Fruit fly (Drosophila melanogaster): ENCODE data around the gene Spase22-23.
A peak's percentile ranks its signal among the peaks of the same experiment; 100 is the strongest.

Gene Spase22-23

dm6 chr3R:24221334-24222302, 8.2 kb downstream of the Spase22-23 start, which contains the start of gene twin (continued):
- TF ChIP-seq sens-2 (GFP tag; IDR thresholded peaks at IDR 0.05) (no peak), Bgb (GFP tag; IDR thresholded peaks at IDR 0.05; ENCODE audit: partially characterized antibody) (peak; percentile 55; the same call in 1 of the 2 replicates), CG34422 (GFP tag; IDR thresholded peaks at IDR 0.05) (peak; percentile 56; the same call in 2 of the 3 replicates), tgo (GFP tag; IDR thresholded peaks at IDR 0.05) (peak; percentile 15; the same call in 1 of the 3 replicates), nerfin-2 (GFP tag; IDR thresholded peaks at IDR 0.05; ENCODE audit: partially characterized antibody) (no peak), seq (GFP tag; IDR thresholded peaks at IDR 0.05) (no peak), repo (GFP tag; optimal IDR thresholded peaks at IDR 0.05) (no peak), kah (GFP tag; optimal IDR thresholded peaks at IDR 0.05) (no peak), tup (GFP tag; optimal IDR thresholded peaks at IDR 0.05) (no peak), hb (GFP tag; IDR thresholded peaks at IDR 0.05; ENCODE audit: partially characterized antibody) (no peak), caup (GFP tag; optimal IDR thresholded peaks at IDR 0.05; ENCODE audit: severe bottlenecking) (peak; percentile 22), ems (GFP tag; optimal IDR thresholded peaks at IDR 0.05) (peak; percentile 70), abd-A (tag; optimal IDR thresholded peaks at IDR 0.05) (no peak), nmo (GFP tag; optimal IDR thresholded peaks at IDR 0.05) (peak; percentile 75), CG15514 (GFP tag; optimal IDR thresholded peaks at IDR 0.05) (peak; percentile 67), Hr39 (optimal IDR thresholded peaks at IDR 0.05) (no peak), CG14710 (tag; optimal IDR thresholded peaks at IDR 0.05) (peak; percentile 70), en (GFP tag; optimal IDR thresholded peaks at IDR 0.05) (no peak), Drgx (GFP tag; IDR thresholded peaks at IDR 0.05) (no peak), vnd (GFP tag; IDR thresholded peaks at IDR 0.05; ENCODE audit: partially characterized antibody) (peak; percentile 65), E2f2 (GFP tag; IDR thresholded peaks at IDR 0.05) (peak; percentile 83), hkb (optimal IDR thresholded peaks at IDR 0.05) (peak; percentile 39), hkb (GFP tag; IDR thresholded peaks at IDR 0.05) (peak; percentile 59), CG9727 (GFP tag; optimal IDR thresholded peaks at IDR 0.05) (peak; percentile 34), CG9876 (GFP tag; optimal IDR thresholded peaks at IDR 0.05) (peak; percentile 10), stc (GFP tag; IDR thresholded peaks at IDR 0.05) (no peak; the same call in 1 of the 2 replicates), CG13424 (tag; optimal IDR thresholded peaks at IDR 0.05) (peak; percentile 77), HLHmδ (GFP tag; optimal IDR thresholded peaks at IDR 0.05) (no peak), D19A (tag; optimal IDR thresholded peaks at IDR 0.05) (peak; percentile 39), CG9609 (GFP tag; optimal IDR thresholded peaks at IDR 0.05) (peak; percentile 59), CG1602 (GFP tag; optimal IDR thresholded peaks at IDR 0.05) (peak; percentile 57), CG12744 (GFP tag; optimal IDR thresholded peaks at IDR 0.05) (peak; percentile 4), jing (GFP tag; optimal IDR thresholded peaks at IDR 0.05) (no peak), Atf-2 (GFP tag; optimal IDR thresholded peaks at IDR 0.05) (peak; percentile 47), jigr1 (GFP tag; IDR thresholded peaks at IDR 0.05) (no peak), fd3F (GFP tag; optimal IDR thresholded peaks at IDR 0.05) (peak; percentile 43), CG31365 (tag; optimal IDR thresholded peaks at IDR 0.05) (no peak), Ets65A (GFP tag) (peak; percentile 94), CG6654 (GFP tag; optimal IDR thresholded peaks at IDR 0.05) (no peak), kay (GFP tag; optimal IDR thresholded peaks at IDR 0.05) (peak; percentile 45), CG2120 (GFP tag; optimal IDR thresholded peaks at IDR 0.05) (peak; percentile 86), Sox100B (GFP tag; optimal IDR thresholded peaks at IDR 0.05) (no peak), pros (GFP tag; optimal IDR thresholded peaks at IDR 0.05) (no peak), Lhr (GFP tag; optimal IDR thresholded peaks at IDR 0.05) (no peak), CG3726 (GFP tag; IDR thresholded peaks at IDR 0.05) (no peak), CTCF (GFP tag; optimal IDR thresholded peaks at IDR 0.05) (peak; percentile 20), CG31224 (GFP tag; IDR thresholded peaks at IDR 0.05) (no peak), Awh (GFP tag; IDR thresholded peaks at IDR 0.05) (no peak), Ravus (GFP tag; IDR thresholded peaks at IDR 0.05) (no peak), CG7745 (tag; optimal IDR thresholded peaks at IDR 0.05) (no peak)
